Worm (Caenorhabditis elegans) whole organism, late embryonic: Measurements from ENCODE around the gene pph-5.

ENCODE experiments used
- F13H6.1 ChIP-seq: sonication (generic microtip); optimal IDR thresholded peaks from 2 replicates; lab custom pipeline; 2016; ENCODE audit warnings: missing genetic modification characterization, missing compliant biosample characterization
- K02D7.2 ChIP-seq: sonication (generic microtip); optimal IDR thresholded peaks from 2 replicates; lab custom pipeline; 2017; ENCODE audit warnings: mild to moderate bottlenecking, missing genetic modification characterization, missing compliant biosample characterization
- K09A11.1 ChIP-seq: sonication (generic microtip); optimal IDR thresholded peaks from 2 replicates; lab custom pipeline; 2017; ENCODE audit warnings: antibody characterized with exemption, mild to moderate bottlenecking, missing genetic modification characterization, missing compliant biosample characterization; ENCODE audit not compliant: insufficient read depth
- ceh-19 ChIP-seq: fragments of 200-800 bp; sonication (Bioruptor generic); optimal IDR thresholded peaks from 2 replicates; lab custom pipeline; 2018; ENCODE audit warnings: mild to moderate bottlenecking, missing genetic modification characterization, missing compliant biosample characterization
- ceh-22 ChIP-seq: sonication (generic microtip); optimal IDR thresholded peaks from 2 replicates; lab custom pipeline; 2017; ENCODE audit warnings: missing biosample characterization, missing genetic modification characterization
- ceh-31 ChIP-seq: sonication (generic microtip); optimal IDR thresholded peaks from 2 replicates; lab custom pipeline; 2016; ENCODE audit warnings: missing genetic modification characterization, missing compliant biosample characterization
- ceh-34 ChIP-seq: sonication (generic microtip); optimal IDR thresholded peaks from 2 replicates; lab custom pipeline; 2016; ENCODE audit warnings: mild to moderate bottlenecking, missing genetic modification characterization, missing compliant biosample characterization
- ceh-45 ChIP-seq: fragments of 200-800 bp; sonication (Bioruptor generic); IDR thresholded peaks from 2 replicates; pipeline ENCODE4 v1.3.6; 2022; ENCODE audit warnings: missing genetic modification reagents, missing genetic modification characterization, missing compliant biosample characterization
- ceh-9 ChIP-seq: sonication (generic microtip); optimal IDR thresholded peaks from 2 replicates; lab custom pipeline; 2016; ENCODE audit warnings: mild to moderate bottlenecking, missing genetic modification characterization, inconsistent platforms, missing compliant biosample characterization
- dmd-4 ChIP-seq: sonication (generic microtip); optimal IDR thresholded peaks from 2 replicates; lab custom pipeline; 2016; ENCODE audit warnings: borderline replicate concordance, missing genetic modification characterization, missing compliant biosample characterization
- dve-1 ChIP-seq: sonication (generic microtip); optimal IDR thresholded peaks from 2 replicates; lab custom pipeline; 2017; ENCODE audit warnings: antibody characterized with exemption, mild to moderate bottlenecking, missing genetic modification characterization, missing compliant biosample characterization
- ets-4 ChIP-seq: sonication (generic microtip); optimal IDR thresholded peaks from 2 replicates; lab custom pipeline; 2016; ENCODE audit warnings: missing genetic modification characterization, missing compliant biosample characterization
- fax-1 ChIP-seq: sonication (generic microtip); optimal IDR thresholded peaks from 2 replicates; lab custom pipeline; 2016; ENCODE audit warnings: missing genotype, missing genetic modification characterization, missing compliant biosample characterization
- fkh-6 ChIP-seq: sonication (generic microtip); optimal IDR thresholded peaks from 2 replicates; lab custom pipeline; 2016; ENCODE audit warnings: missing genetic modification characterization, missing compliant biosample characterization
- gmeb-2 ChIP-seq: sonication (generic microtip); optimal IDR thresholded peaks from 2 replicates; lab custom pipeline; 2016; ENCODE audit warnings: missing genetic modification characterization, inconsistent platforms, missing compliant biosample characterization
- hlh-13 ChIP-seq: fragments of 200-800 bp; sonication (Bioruptor generic); optimal IDR thresholded peaks from 2 replicates; lab custom pipeline; 2018; ENCODE audit warnings: mild to moderate bottlenecking, missing genetic modification characterization, missing compliant biosample characterization
- hlh-15 ChIP-seq: sonication (generic microtip); optimal IDR thresholded peaks from 2 replicates; lab custom pipeline; 2016; ENCODE audit warnings: missing genetic modification characterization, missing compliant biosample characterization
- hlh-6 ChIP-seq: sonication (generic microtip); optimal IDR thresholded peaks from 2 replicates; lab custom pipeline; 2016; ENCODE audit warnings: missing genotype, missing genetic modification characterization, missing compliant biosample characterization
- lim-6 ChIP-seq: sonication (generic microtip); optimal IDR thresholded peaks from 2 replicates; lab custom pipeline; 2016; ENCODE audit warnings: missing genetic modification characterization, missing compliant biosample characterization
- madf-2 ChIP-seq: sonication (generic microtip); optimal IDR thresholded peaks from 2 replicates; lab custom pipeline; 2017; ENCODE audit warnings: missing genetic modification characterization, missing compliant biosample characterization
- mec-3 ChIP-seq: sonication (generic microtip); optimal IDR thresholded peaks from 2 replicates; lab custom pipeline; 2016; ENCODE audit warnings: borderline replicate concordance, missing genetic modification characterization, missing compliant biosample characterization
- nfya-1 ChIP-seq: sonication (generic microtip); optimal IDR thresholded peaks from 2 replicates; lab custom pipeline; 2017; ENCODE audit warnings: missing genetic modification characterization, mild to moderate bottlenecking, missing compliant biosample characterization, antibody characterized with exemption, moderate library complexity
- nhr-11 ChIP-seq: fragments of 150-350 bp; optimal IDR thresholded peaks from 2 replicates; lab custom pipeline; 2014; ENCODE audit warnings: missing biosample characterization, missing genetic modification characterization
- nhr-232 ChIP-seq: sonication (generic microtip); optimal IDR thresholded peaks from 2 replicates; lab custom pipeline; 2016; ENCODE audit warnings: missing genetic modification characterization, missing compliant biosample characterization
- npax-4 ChIP-seq: sonication (generic microtip); optimal IDR thresholded peaks from 2 replicates; lab custom pipeline; 2016; ENCODE audit warnings: missing genetic modification characterization, missing compliant biosample characterization
- odd-2 ChIP-seq: sonication (generic microtip); optimal IDR thresholded peaks from 2 replicates; lab custom pipeline; 2017; ENCODE audit warnings: antibody characterized with exemption, mild to moderate bottlenecking, missing genetic modification characterization, missing compliant biosample characterization
- pag-3 ChIP-seq: sonication (generic microtip); optimal IDR thresholded peaks from 2 replicates; lab custom pipeline; 2016; ENCODE audit warnings: missing compliant biosample characterization, missing genetic modification characterization, borderline replicate concordance
- pax-1 ChIP-seq: fragments of 150-350 bp; optimal IDR thresholded peaks from 2 replicates; lab custom pipeline; 2014; ENCODE audit warnings: missing biosample characterization, missing genetic modification characterization
- pqm-1 ChIP-seq: sonication (generic microtip); optimal IDR thresholded peaks from 2 replicates; lab custom pipeline; 2016; ENCODE audit warnings: missing genetic modification characterization, missing compliant biosample characterization
- pros-1 ChIP-seq: fragments of 150-350 bp; optimal IDR thresholded peaks from 2 replicates; lab custom pipeline; 2014; ENCODE audit warnings: missing biosample characterization, missing genetic modification reagents, missing genetic modification characterization
- sdc-2 ChIP-seq: sonication (generic microtip); optimal IDR thresholded peaks from 2 replicates; lab custom pipeline; 2016; ENCODE audit warnings: missing genotype, missing genetic modification characterization, missing compliant biosample characterization
- sox-2 ChIP-seq: fragments of 200-800 bp; sonication (Bioruptor generic); IDR thresholded peaks from 2 replicates; pipeline ENCODE4 v1.3.6; 2022; ENCODE audit warnings: missing genetic modification reagents, missing genetic modification characterization, missing compliant biosample characterization
- sox-4 ChIP-seq: sonication (generic microtip); optimal IDR thresholded peaks from 2 replicates; lab custom pipeline; 2017; ENCODE audit warnings: mild to moderate bottlenecking, missing genetic modification characterization, inconsistent platforms, missing compliant biosample characterization
- syd-9 ChIP-seq: sonication (generic microtip); optimal IDR thresholded peaks from 2 replicates; lab custom pipeline; 2016; ENCODE audit warnings: mild to moderate bottlenecking, missing genetic modification characterization, moderate library complexity, missing compliant biosample characterization
- tbx-2 ChIP-seq: sonication (generic microtip); optimal IDR thresholded peaks from 2 replicates; lab custom pipeline; 2016; ENCODE audit warnings: missing genetic modification characterization, missing compliant biosample characterization
- ttx-3 ChIP-seq: sonication (generic microtip); optimal IDR thresholded peaks from 2 replicates; lab custom pipeline; 2016; ENCODE audit warnings: missing genetic modification reagents, missing genetic modification characterization, missing compliant biosample characterization
- unc-42 ChIP-seq: sonication (generic microtip); optimal IDR thresholded peaks from 2 replicates; lab custom pipeline; 2016; ENCODE audit warnings: missing genotype, missing genetic modification characterization, missing compliant biosample characterization
- unc-55 ChIP-seq: sonication (generic microtip); optimal IDR thresholded peaks from 2 replicates; lab custom pipeline; 2017; ENCODE audit warnings: missing biosample characterization, missing genetic modification reagents, missing genetic modification characterization
- unc-86 ChIP-seq: sonication (generic microtip); optimal IDR thresholded peaks from 2 replicates; lab custom pipeline; 2016; ENCODE audit warnings: missing genetic modification characterization, missing compliant biosample characterization
- ztf-16 ChIP-seq: sonication (generic microtip); optimal IDR thresholded peaks from 2 replicates; lab custom pipeline; 2017; ENCODE audit warnings: missing genetic modification characterization, missing compliant biosample characterization

pph-5 gene

ce11 chrV:19217675-19218074 is 27.3 kb downstream of the pph-5 start, which contains the start of gene oac-49:
oac-49 (plus strand) TSS chrV:19217975.
- no peak for TF ChIP-seq pros-1 (tag; lab: Kevin White, UChicago)
- TF ChIP-seq K09A11.1: no peak
- no peak for TF ChIP-seq sdc-2 (tag; lab: Kevin White, UChicago)
- TF ChIP-seq ceh-31 (tag; lab: Kevin White, UChicago): no peak
- no peak for TF ChIP-seq nhr-232 (tag; lab: Kevin White, UChicago)
- TF ChIP-seq dve-1 (tag; lab: Kevin White, UChicago): no peak
- TF ChIP-seq hlh-15 (tag; lab: Kevin White, UChicago): no peak
- no peak for TF ChIP-seq unc-42
- TF ChIP-seq syd-9 (tag; lab: Kevin White, UChicago): no peak

- TF ChIP-seq ztf-16 (tag; lab: Kevin White, UChicago) (no peak), ceh-19 (no peak), ceh-34 (tag; lab: Kevin White, UChicago) (no peak), madf-2 (tag; lab: Kevin White, UChicago) (no peak), gmeb-2 (tag; lab: Kevin White, UChicago) (no peak), mec-3 (tag; lab: Kevin White, UChicago) (no peak), hlh-6 (tag; lab: Kevin White, UChicago) (no peak), lim-6 (tag; lab: Kevin White, UChicago) (no peak), ceh-9 (tag; lab: Kevin White, UChicago) (no peak), fax-1 (tag; lab: Kevin White, UChicago) (no peak), dmd-4 (tag; lab: Kevin White, UChicago) (no peak), unc-86 (no peak), pax-1 (tag; lab: Kevin White, UChicago) (no peak), unc-55 (no peak), ceh-45 (GFP tag; lab: Robert Waterston, UW) (no peak), pag-3 (tag; lab: Kevin White, UChicago) (no peak), F13H6.1 (tag; lab: Kevin White, UChicago) (no peak), hlh-15 (tag; lab: Kevin White, UChicago) (no peak), ceh-22 (tag; lab: Kevin White, UChicago) (no peak), ttx-3 (no peak)
Observed at ce11 chrV:19230413-19230812, 40.1 kb downstream of the pph-5 start, which contains the start of gene sqst-3. sqst-3 (plus strand) TSS chrV:19230782.

- no peak for TF ChIP-seq madf-2 (tag; lab: Kevin White, UChicago)
- TF ChIP-seq dve-1 (tag; lab: Kevin White, UChicago): peak; percentile 91
- TF ChIP-seq npax-4 (tag; lab: Kevin White, UChicago): no peak
- no peak for TF ChIP-seq nhr-11 (tag; lab: Kevin White, UChicago)
- TF ChIP-seq pag-3 (tag; lab: Kevin White, UChicago): no peak
Observed at ce11 chrV:19231167-19231566, 40.8 kb downstream of the pph-5 start.

ce11 chrV:19233469-19233868 is 43.1 kb downstream of the pph-5 start, which contains the start of gene fbxb-116:
fbxb-116 (plus strand) TSS chrV:19233769.
- no peak for TF ChIP-seq syd-9 (tag; lab: Kevin White, UChicago)
- TF ChIP-seq sox-4 (tag; lab: Kevin White, UChicago): no peak
- TF ChIP-seq pqm-1 (tag; lab: Kevin White, UChicago): no peak
- TF ChIP-seq K02D7.2 (tag; lab: Kevin White, UChicago): no peak
- no peak for TF ChIP-seq ceh-19
- TF ChIP-seq unc-42: no peak
- TF ChIP-seq mec-3 (tag; lab: Kevin White, UChicago): no peak
- TF ChIP-seq fax-1 (tag; lab: Kevin White, UChicago): no peak
- TF ChIP-seq hlh-13: no peak
- TF ChIP-seq ets-4 (tag; lab: Kevin White, UChicago): no peak
- TF ChIP-seq nfya-1: no peak
- no peak for TF ChIP-seq tbx-2
- TF ChIP-seq sox-2 (GFP tag; lab: Robert Waterston, UW): no peak
- no peak for TF ChIP-seq madf-2 (tag; lab: Kevin White, UChicago)
- TF ChIP-seq unc-86: no peak
- TF ChIP-seq odd-2 (tag; lab: Kevin White, UChicago): no peak
- no peak for TF ChIP-seq fkh-6 (tag; lab: Kevin White, UChicago)
